Worm (Caenorhabditis elegans): ENCODE results near the gene T16H12.3.

DNA sequence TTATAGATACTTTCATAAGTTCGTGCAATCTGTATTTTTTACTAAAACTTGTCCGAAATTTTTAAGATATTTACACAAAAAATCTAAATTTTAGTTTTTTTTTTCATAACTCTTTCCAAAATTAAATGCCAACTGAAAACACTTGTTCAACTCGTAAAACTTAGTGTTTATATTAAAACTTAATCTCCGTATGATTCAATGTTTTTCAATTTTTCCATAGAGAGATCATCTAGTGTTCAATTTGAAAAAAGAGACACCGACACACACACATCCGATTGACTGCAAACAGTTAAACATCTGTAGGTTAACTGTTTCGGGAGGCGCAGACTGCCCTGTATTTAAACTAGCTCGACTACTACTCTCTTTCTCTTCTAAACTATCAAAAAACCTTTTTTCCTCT, 25.9 kb upstream of the T16H12.3 start, which contains the start of gene T16H12.9:
- TF ChIP-seq W03F9.2 (tag; optimal IDR thresholded peaks at IDR 0.05): no peak
- no peak for TF ChIP-seq him-1 (tag; optimal IDR thresholded peaks at IDR 0.05)
- no peak for TF ChIP-seq dao-5 (tag; optimal IDR thresholded peaks at IDR 0.05)

All from whole organism, L4/young adult.